Worm (Caenorhabditis elegans) whole organism, late embryonic: ENCODE results near the gene rars-1.

Experiments
- ahr-1 ChIP-seq: sonication (generic microtip); optimal IDR thresholded peaks from 2 replicates; lab custom pipeline; 2016; ENCODE audit warnings: missing genetic modification characterization, missing compliant biosample characterization
- ceh-2 ChIP-seq: sonication (generic microtip); optimal IDR thresholded peaks from 2 replicates; lab custom pipeline; 2016; ENCODE audit warnings: missing genotype, missing genetic modification characterization, missing compliant biosample characterization
- pat-9 ChIP-seq: fragments of 200-800 bp; sonication (Bioruptor generic); optimal IDR thresholded peaks from 2 replicates; lab custom pipeline; 2018; ENCODE audit warnings: mild to moderate bottlenecking, missing genetic modification characterization, moderate library complexity, missing compliant biosample characterization
- sox-2 ChIP-seq: fragments of 200-800 bp; sonication (Bioruptor generic); IDR thresholded peaks from 2 replicates; pipeline ENCODE4 v1.3.6; 2022; ENCODE audit warnings: missing genetic modification reagents, missing genetic modification characterization, missing compliant biosample characterization
- tbx-2 ChIP-seq: sonication (generic microtip); optimal IDR thresholded peaks from 2 replicates; lab custom pipeline; 2016; ENCODE audit warnings: missing genetic modification characterization, missing compliant biosample characterization

DNA sequence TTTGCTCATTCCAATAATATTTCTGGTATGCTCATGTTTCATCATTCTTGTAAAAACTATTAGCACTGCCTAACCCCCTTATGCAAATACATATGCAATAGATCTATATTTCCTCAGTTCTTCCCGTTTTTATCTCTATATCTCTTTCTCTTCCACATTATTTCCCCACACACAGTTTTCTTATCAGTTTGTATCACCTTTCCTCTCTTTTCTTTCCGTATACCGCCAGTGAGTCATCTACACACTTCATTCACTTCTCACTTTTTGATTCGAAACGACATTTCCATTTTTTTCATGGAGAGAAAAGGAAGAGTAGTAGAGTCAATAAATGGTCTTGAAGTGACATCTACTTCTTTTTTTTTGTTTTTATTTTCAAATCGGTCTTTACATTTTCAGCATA, 10.6 kb downstream of the rars-1 start:
- TF ChIP-seq sox-2 (GFP tag; lab: Robert Waterston, UW) (no peak), pat-9 (tag; lab: Kevin White, UChicago) (no peak), ahr-1 (no peak), tbx-2 (tag; lab: Kevin White, UChicago) (no peak), ceh-2 (no peak)
